Fruit fly (Drosophila melanogaster): ENCODE measurements around the gene Tim17b1.

The Tim17b1 gene

DNA sequence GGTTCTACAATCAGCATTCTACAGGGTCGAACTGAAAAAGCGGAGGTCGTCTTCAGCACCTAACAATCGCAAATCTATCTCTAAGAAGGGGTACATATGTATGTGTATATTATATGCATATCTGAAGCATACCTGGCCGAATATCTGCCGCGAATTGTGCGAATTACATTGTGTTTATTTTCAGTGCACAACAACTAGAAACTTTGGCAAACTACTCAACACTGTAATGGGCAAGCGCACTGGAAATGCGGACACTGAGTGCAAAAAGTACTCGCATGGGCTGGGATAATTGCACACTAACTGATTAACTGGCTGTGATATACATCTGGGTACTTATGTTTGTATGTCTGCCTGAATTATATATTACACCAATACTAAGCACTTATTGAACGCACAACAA, 29.1 kb upstream of the Tim17b1 start:
- TF ChIP-seq CG17801 (GFP tag; optimal IDR thresholded peaks at IDR 0.05; ENCODE audit: partially characterized antibody), result peak; percentile 14

- TF ChIP-seq CG17801 (GFP tag; optimal IDR thresholded peaks at IDR 0.05; ENCODE audit: partially characterized antibody), result no peak
These were observed 22.2 kb upstream of the Tim17b1 start, which contains the start of gene CG31538 for dm6 chr3R:5277735-5278134. TSS of gene CG31538 (minus strand) at chr3R:5277835.

dm6 chr3R:5278627-5279026, 21.3 kb upstream of the Tim17b1 start:
- no peak for TF ChIP-seq CG17801 (GFP tag; optimal IDR thresholded peaks at IDR 0.05; ENCODE audit: partially characterized antibody)

DNA sequence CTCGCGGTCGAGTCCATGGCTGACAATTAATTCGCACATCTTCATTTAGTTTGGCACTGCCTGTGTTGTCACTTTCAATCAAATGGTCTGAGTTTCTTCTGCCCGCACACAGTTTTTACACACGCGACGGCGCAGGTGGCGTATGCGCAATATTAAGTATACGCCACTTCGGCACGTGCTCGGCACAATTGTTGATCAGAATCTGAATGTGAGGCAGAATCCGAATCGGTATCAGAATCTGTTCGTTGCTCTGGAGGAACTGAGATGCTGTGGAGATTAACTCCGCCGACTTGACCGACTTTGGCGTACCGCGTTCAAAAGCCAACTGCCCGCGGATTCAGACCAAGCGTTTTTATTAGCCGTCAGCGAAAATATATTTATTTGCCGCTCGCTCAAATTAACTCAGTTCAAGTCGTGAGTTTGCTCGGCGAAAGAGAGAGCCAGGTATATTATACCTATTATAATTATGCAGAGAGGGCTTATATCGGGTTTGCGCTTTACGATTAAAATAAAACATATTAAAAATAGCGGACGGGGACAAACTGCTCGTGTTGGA, 20.3 kb upstream of the Tim17b1 start:
- TF ChIP-seq CG17801 (GFP tag; optimal IDR thresholded peaks at IDR 0.05; ENCODE audit: partially characterized antibody), result no peak

DNA sequence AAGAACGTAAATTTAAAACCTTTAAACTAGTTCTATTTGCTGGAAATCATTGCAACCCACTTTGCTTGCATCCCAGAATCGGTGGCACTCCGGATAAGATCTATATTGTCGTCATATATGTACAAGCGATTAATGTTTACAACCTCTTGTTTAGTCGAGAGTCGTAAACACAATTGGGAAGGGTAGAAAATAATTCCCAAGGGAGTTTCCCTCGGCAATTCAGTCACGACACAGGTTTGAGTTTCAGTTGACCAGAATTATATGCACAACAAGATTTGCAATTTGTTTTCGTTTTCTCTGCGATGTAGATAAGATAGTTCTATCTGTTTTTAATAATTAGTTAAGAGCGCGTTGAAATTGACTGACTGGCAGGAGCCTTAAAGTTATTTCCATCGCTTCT, 19.6 kb upstream of the Tim17b1 start:
- TF ChIP-seq CG17801 (GFP tag; optimal IDR thresholded peaks at IDR 0.05; ENCODE audit: partially characterized antibody), result no peak

dm6 chr3R:5281094-5281493, 18.9 kb upstream of the Tim17b1 start:
- peak; percentile 16 for TF ChIP-seq CG17801 (GFP tag; optimal IDR thresholded peaks at IDR 0.05; ENCODE audit: partially characterized antibody)

DNA sequence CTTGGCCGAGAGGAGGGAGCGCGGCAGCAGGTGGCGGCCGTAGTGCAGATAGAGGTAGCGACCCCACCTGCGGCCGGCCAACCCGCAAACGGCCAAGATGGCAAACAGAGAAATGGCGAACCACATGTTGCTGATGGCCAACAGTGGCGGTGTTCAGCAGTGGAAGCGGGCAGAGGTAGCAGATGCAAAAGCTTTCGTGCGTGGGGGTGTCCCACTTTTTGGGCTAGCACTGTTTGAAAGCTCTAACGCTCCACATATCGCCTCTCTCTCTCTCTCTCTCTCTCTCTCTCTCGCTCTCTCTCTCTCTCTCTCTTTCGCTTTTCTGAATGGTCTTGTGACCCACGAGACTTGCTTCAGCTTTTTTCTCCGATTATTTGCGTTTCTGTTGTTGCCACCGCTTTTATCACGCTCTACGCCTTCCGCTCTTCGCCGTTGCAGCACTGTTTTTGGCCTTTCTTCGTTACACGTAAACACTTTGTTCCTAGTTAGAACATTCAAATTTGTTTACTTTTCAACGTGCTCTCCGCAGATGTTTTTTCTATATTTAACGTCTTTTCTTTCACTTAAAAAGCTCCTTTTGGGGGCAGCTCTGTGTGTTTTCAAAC, 17.1 kb upstream of the Tim17b1 start:
- no peak for TF ChIP-seq CG17801 (GFP tag; optimal IDR thresholded peaks at IDR 0.05; ENCODE audit: partially characterized antibody)

DNA sequence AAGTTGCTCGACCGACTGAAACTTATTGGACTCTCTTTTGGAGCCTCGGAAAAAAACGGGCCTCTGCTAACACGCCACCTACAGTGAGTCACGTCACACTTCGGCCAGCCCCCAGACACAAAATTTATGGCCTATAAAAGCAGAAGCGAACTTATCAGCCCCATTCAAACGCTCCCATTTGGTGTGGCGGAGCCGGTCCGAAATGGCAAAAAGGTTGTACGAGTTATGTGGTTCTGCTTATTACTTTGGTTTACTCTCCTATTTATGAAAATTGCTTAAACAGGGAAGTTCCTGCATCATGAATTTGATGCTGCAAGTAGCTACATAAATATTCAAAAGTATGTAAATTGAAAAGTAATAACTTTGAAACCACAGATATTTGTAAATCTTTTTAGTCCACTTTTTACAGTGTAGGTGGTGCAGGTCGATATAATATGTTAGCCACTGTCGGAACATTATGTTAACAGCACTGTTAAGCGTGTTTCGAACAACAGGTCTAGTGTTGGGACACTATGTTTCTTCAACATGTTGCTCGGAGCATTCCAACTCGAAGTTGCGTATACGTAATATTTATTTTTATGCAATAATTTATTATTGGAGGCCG, 16.5 kb upstream of the Tim17b1 start:
- TF ChIP-seq CG17801 (GFP tag; optimal IDR thresholded peaks at IDR 0.05; ENCODE audit: partially characterized antibody), result peak; percentile 55

- TF ChIP-seq CG17801 (GFP tag; optimal IDR thresholded peaks at IDR 0.05; ENCODE audit: partially characterized antibody), result no peak
These were observed 14.0 kb upstream of the Tim17b1 start for dm6 chr3R:5285937-5286336.

- TF ChIP-seq CG17801 (GFP tag; optimal IDR thresholded peaks at IDR 0.05; ENCODE audit: partially characterized antibody), result no peak
These were observed 12.9 kb upstream of the Tim17b1 start for dm6 chr3R:5286918-5287636.

DNA sequence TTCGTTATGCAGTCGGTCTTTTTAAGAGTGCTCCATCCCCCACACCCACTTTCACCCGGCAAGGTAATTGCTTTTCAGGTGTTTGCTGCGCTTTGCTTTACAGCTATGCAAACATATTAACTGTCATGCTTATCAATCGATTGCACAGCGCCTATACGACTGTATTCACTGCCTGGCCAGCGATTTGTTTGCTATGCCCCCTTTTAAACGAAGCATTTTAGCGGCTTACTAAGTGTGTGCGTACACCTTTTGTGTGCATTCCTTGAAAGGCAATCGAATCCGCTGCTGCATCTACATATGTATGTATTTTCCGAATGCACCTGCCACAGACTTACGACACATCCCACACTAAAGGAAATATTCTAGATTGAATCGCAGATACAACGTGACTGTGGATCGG, 12.0 kb upstream of the Tim17b1 start:
- no peak for TF ChIP-seq CG17801 (GFP tag; optimal IDR thresholded peaks at IDR 0.05; ENCODE audit: partially characterized antibody)

dm6 chr3R:5290738-5291137, 9.2 kb upstream of the Tim17b1 start:
- no peak for TF ChIP-seq CG17801 (GFP tag; optimal IDR thresholded peaks at IDR 0.05; ENCODE audit: partially characterized antibody)

- no peak for TF ChIP-seq CG17801 (GFP tag; optimal IDR thresholded peaks at IDR 0.05; ENCODE audit: partially characterized antibody)
These were observed 4.9 kb upstream of the Tim17b1 start for dm6 chr3R:5295090-5295489.

DNA sequence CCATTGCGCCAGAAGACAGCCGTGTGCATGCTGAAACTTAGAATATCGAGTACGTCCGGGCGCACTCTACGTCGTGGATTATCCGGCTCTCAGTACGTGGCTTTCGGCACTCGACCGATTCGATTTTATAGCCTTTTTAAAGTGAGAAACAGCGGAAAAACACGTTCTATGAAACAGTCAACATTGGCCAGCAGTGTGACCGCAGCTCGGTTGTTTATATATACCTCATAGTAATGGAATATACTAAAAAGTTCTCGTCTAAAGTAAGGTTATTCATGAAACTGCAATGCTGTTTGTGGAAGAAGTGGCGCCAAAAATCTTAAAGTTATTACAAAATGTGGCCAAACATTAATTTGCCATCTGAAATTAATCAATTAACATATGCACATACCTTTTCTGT, 2.6 kb upstream of the Tim17b1 start:
- TF ChIP-seq CG17801 (GFP tag; optimal IDR thresholded peaks at IDR 0.05; ENCODE audit: partially characterized antibody), result no peak

DNA sequence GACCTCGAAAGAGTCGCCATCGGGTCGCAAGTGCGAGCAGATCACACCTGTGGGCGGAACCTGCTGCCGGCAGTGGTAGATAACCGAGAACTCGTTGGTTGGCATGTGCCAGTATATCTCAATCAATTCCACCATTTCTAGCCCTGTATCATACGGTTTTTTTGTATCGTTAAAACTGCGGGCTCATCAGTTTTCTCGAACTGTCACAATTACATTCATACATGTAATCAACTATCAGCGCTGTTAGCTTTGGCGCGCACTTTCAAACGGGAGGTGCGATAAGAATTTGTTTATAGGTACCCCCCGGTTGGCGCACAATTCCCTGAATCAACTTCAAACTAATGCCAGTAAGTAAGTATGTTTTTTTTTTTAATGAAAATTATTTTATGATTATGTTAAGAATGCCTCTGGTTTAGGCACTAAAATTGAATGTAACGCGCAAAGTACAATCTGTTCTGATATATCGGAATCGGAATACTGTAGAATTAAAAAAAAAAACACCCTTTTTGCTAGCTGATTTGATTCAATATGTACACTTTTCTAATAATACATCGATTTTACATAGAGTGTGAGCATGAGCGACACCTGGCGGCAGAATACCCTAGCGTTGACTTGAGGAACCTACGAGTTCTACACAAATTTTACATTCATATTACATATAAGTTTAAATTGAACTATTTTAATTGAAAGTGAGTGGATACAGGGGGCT, 1.2 kb upstream of the Tim17b1 start:
- no peak for TF ChIP-seq CG17801 (GFP tag; optimal IDR thresholded peaks at IDR 0.05; ENCODE audit: partially characterized antibody)

Measured in ovary, adult (tissue).